Fruit fly (Drosophila melanogaster) Kc167 (cell line): Measurements from ENCODE around the gene CG44038.

Experiments used
- Myc ChIP-seq: fragments of >200 bp; optimal IDR thresholded peaks from 2 replicates; lab custom pipeline; 2017; ENCODE audit warnings: missing external identifiers
- Sin3A ChIP-seq: fragments of >200 bp; optimal IDR thresholded peaks from 2 replicates; lab custom pipeline; 2018; ENCODE audit warnings: missing external identifiers

dm6 chr3R:12302915-12303314 is 42.1 kb downstream of the CG44038 start:
- TF ChIP-seq Myc (lab: Kevin White, UChicago) (no peak), Sin3A (lab: Kevin White, UChicago) (no peak)
